Worm (Caenorhabditis elegans) whole organism, late embryonic: Measurements from ENCODE around the gene F35E8.7.

Source experiments
- ama-1 ChIP-seq: fragments of 150-350 bp; optimal IDR thresholded peaks from 2 replicates; lab custom pipeline; 2014
- ceh-18 ChIP-seq: sonication (generic microtip); optimal IDR thresholded peaks from 2 replicates; lab custom pipeline; 2016; ENCODE audit warnings: missing genetic modification characterization, missing compliant biosample characterization
- ceh-6 ChIP-seq: fragments of 200-800 bp; sonication (Bioruptor generic); optimal IDR thresholded peaks from 2 replicates; lab custom pipeline; 2018; ENCODE audit warnings: mild to moderate bottlenecking, missing genetic modification characterization, missing compliant biosample characterization
- ceh-9 ChIP-seq: sonication (generic microtip); optimal IDR thresholded peaks from 2 replicates; lab custom pipeline; 2016; ENCODE audit warnings: mild to moderate bottlenecking, missing genetic modification characterization, inconsistent platforms, missing compliant biosample characterization
- fkh-10 ChIP-seq: fragments of 150-350 bp; optimal IDR thresholded peaks from 2 replicates; lab custom pipeline; 2014; ENCODE audit warnings: missing biosample characterization, missing genetic modification reagents, missing genetic modification characterization
- hlh-6 ChIP-seq: sonication (generic microtip); optimal IDR thresholded peaks from 2 replicates; lab custom pipeline; 2016; ENCODE audit warnings: missing genotype, missing genetic modification characterization, missing compliant biosample characterization
- lim-6 ChIP-seq: sonication (generic microtip); optimal IDR thresholded peaks from 2 replicates; lab custom pipeline; 2016; ENCODE audit warnings: missing genetic modification characterization, missing compliant biosample characterization
- lin-11 ChIP-seq: fragments of 200-800 bp; sonication (Bioruptor generic); optimal IDR thresholded peaks from 2 replicates; lab custom pipeline; 2018; ENCODE audit warnings: mild to moderate bottlenecking, missing genetic modification characterization, missing compliant biosample characterization
- sox-4 ChIP-seq: sonication (generic microtip); optimal IDR thresholded peaks from 2 replicates; lab custom pipeline; 2017; ENCODE audit warnings: mild to moderate bottlenecking, missing genetic modification characterization, inconsistent platforms, missing compliant biosample characterization
- syd-9 ChIP-seq: sonication (generic microtip); optimal IDR thresholded peaks from 2 replicates; lab custom pipeline; 2016; ENCODE audit warnings: mild to moderate bottlenecking, missing genetic modification characterization, moderate library complexity, missing compliant biosample characterization
- tbx-7 ChIP-seq: sonication (generic microtip); optimal IDR thresholded peaks from 2 replicates; lab custom pipeline; 2016; ENCODE audit warnings: missing genotype, missing genetic modification characterization, missing compliant biosample characterization
- unc-86 ChIP-seq: sonication (generic microtip); optimal IDR thresholded peaks from 2 replicates; lab custom pipeline; 2016; ENCODE audit warnings: missing genetic modification characterization, missing compliant biosample characterization

DNA sequence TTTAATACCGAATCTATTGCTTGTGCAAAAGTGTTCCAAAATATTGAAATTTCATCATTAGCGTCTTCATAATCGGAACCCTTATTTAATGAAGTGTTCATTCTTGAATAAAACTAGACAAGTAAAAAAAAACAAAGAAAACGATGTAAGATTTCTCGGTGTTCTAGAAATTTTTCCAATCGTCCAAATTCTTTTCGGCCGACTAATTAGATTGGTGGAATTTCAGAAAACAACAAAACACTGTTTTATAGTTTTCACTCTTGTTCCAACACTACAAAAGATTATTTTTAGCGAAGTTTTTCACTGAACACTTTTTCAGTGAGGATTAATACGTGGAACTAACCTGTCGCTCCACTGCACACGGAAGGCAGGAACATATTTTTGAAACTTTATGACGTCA lies 38.9 kb downstream of the F35E8.7 start, which contains the start of gene srw-56:
- TF ChIP-seq ceh-9 (no peak), hlh-6 (tag; lab: Kevin White, UChicago) (no peak), fkh-10 (GFP tag; lab: Kevin White, UChicago) (no peak), sox-4 (tag; lab: Kevin White, UChicago) (no peak), unc-86 (no peak), tbx-7 (no peak), ceh-6 (GFP tag; lab: Kevin White, UChicago) (no peak), syd-9 (tag; lab: Kevin White, UChicago) (no peak), ama-1 (lab: Kevin White, UChicago) (no peak), ceh-18 (tag; lab: Kevin White, UChicago) (no peak), lim-6 (tag; lab: Kevin White, UChicago) (no peak), lin-11 (no peak)
